Worm (Caenorhabditis elegans) whole organism, L4 larva: ENCODE results near the gene F09E10.5.

Experiments
- aly-2 ChIP-seq: sonication (generic microtip); optimal IDR thresholded peaks from 2 replicates; lab custom pipeline; 2018; ENCODE audit warnings: missing biosample characterization, missing genetic modification characterization
- ama-1 ChIP-seq: fragments of 150-350 bp; optimal IDR thresholded peaks from 2 replicates; lab custom pipeline; 2014; ENCODE audit warnings: inconsistent platforms, mixed read lengths
- dve-1 ChIP-seq: sonication (generic microtip); optimal IDR thresholded peaks from 2 replicates; lab custom pipeline; 2017; ENCODE audit warnings: antibody characterized with exemption, mild to moderate bottlenecking, missing genetic modification characterization, missing compliant biosample characterization; ENCODE audit not compliant: insufficient read depth
- lin-39 ChIP-seq: fragments of 150-350 bp; optimal IDR thresholded peaks from 2 replicates; lab custom pipeline; 2014; ENCODE audit warnings: missing biosample characterization, missing genetic modification reagents, missing genetic modification characterization
- lsy-2 ChIP-seq, 2 experiments: fragments of 150-350 bp in 1 of 2; sonication (generic microtip) in 1 of 2; optimal IDR thresholded peaks; 2 replicates each; lab custom pipeline; 2014 to 2017; ENCODE audit warnings: missing biosample characterization in 2 of 2, missing genetic modification characterization in 2 of 2
- mxl-2 ChIP-seq: fragments of 200-800 bp; sonication (Bioruptor generic); conservative IDR thresholded peaks from 2 replicates; pipeline ENCODE4 v1.3.6; 2022; ENCODE audit warnings: missing genetic modification reagents, missing genetic modification characterization, missing compliant biosample characterization
- nhr-237 ChIP-seq: sonication (generic microtip); optimal IDR thresholded peaks from 2 replicates; lab custom pipeline; 2017; ENCODE audit warnings: missing biosample characterization, missing genetic modification characterization
- sdz-12 ChIP-seq: fragments of 200-800 bp; sonication (Bioruptor generic); optimal IDR thresholded peaks from 2 replicates; lab custom pipeline; 2018; ENCODE audit warnings: mild to moderate bottlenecking, missing genetic modification characterization, missing compliant biosample characterization
- skn-1 ChIP-seq: fragments of 150-350 bp; optimal IDR thresholded peaks from 2 replicates; lab custom pipeline; 2014; ENCODE audit warnings: missing biosample characterization, missing genetic modification characterization
- unc-39 ChIP-seq: sonication (generic microtip); optimal IDR thresholded peaks from 2 replicates; lab custom pipeline; 2017; ENCODE audit warnings: missing biosample characterization, missing genetic modification characterization
- unc-62 ChIP-seq, 3 experiments: fragments of 150-350 bp in 1 of 3; sonication (generic microtip); optimal IDR thresholded peaks in 2 of 3; peaks in 1 of 3; 1 replicate in 1 of 3; 2 replicates in 2 of 3; lab custom pipeline; 2014 to 2017; ENCODE audit warnings: missing biosample characterization in 3 of 3, missing genetic modification characterization in 3 of 3, missing genetic modification reagents in 3 of 3, missing genotype in 1 of 3

- TF ChIP-seq ama-1 (lab: Kevin White, UChicago), result no peak
- TF ChIP-seq skn-1, result no peak
- TF ChIP-seq lsy-2 (tag; optimal IDR thresholded peaks at IDR 0.05; lab: Kevin White, UChicago), result no peak
- no peak for TF ChIP-seq sdz-12 (GFP tag; lab: Kevin White, UChicago)
- no peak for TF ChIP-seq unc-39 (tag; lab: Kevin White, UChicago)
- TF ChIP-seq unc-62 (GFP tag; optimal IDR thresholded peaks at IDR 0.05 in 1 of 2; lab: Kevin White, UChicago), result no peak
- TF ChIP-seq unc-62 (tag; optimal IDR thresholded peaks at IDR 0.05; lab: Kevin White, UChicago), result no peak
- TF ChIP-seq mxl-2 (GFP tag; lab: Robert Waterston, UW), result no peak
- TF ChIP-seq aly-2 (tag; lab: Kevin White, UChicago), result no peak
- TF ChIP-seq lin-39 (tag; lab: Kevin White, UChicago), result no peak
- no peak for TF ChIP-seq dve-1 (tag; lab: Kevin White, UChicago)
- no peak for TF ChIP-seq nhr-237
Measured at ce11 chrX:1494256-1494655, at the start of gene F09E10.5.
